Fruit fly (Drosophila melanogaster): ENCODE data around the gene Surf4.
A peak's percentile ranks its signal among the peaks of the same experiment; 100 is the strongest.

The Surf4 gene

DNA sequence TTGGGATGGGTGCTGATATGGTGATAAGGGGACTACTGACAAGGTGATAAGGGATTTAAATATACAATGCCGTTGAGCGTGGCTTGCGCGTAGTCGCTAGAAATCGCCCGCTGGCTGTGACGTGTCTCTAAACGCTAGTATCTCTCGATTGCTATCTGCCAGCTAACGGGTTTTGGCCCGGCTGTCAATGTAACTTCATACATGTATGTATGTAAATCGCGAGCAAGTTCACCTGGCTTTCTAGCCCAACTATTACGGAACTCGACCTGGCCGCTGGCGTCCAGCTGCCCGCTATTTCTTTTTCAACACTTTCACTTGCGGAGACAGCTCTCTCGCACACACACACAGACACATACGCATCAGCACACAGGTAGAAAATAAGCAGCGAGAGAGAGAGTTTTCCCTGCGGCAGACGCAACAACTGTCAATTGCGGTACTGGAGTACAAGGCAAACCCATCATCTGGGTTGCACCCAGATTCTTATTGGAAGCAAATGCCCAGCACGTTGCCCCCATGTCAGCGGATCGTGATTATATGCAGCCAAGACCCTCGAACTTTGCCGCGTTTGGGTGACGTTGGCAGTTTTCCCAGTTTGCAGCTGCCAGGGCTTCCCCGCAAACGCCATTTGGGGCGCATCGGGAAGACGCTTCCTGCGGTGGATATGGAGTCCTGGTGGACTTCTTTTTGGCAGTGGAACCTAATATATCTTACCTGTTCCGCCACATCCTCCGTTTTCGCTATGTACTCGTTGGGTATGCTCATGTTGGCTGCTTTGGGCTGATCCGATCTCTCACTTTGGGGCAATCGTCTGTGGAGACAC, 568 bp downstream of the Surf4 start (continued):
- TF ChIP-seq insv (GFP tag; optimal IDR thresholded peaks at IDR 0.05) (peak in 1 of 2 experiments; percentile 89), CG10431 (GFP tag; optimal IDR thresholded peaks at IDR 0.05) (peak; percentile 85), sim (GFP tag; IDR thresholded peaks at IDR 0.05) (0 out of 2 replicates have a peak, but pooled peaks have one; percentile 7), da (GFP tag; optimal IDR thresholded peaks at IDR 0.05) (no peak), sens (GFP tag) (peak; percentile 26), Med (GFP tag) (peak; percentile 3), Dip2 (GFP tag; IDR thresholded peaks at IDR 0.05) (no peak), ac (GFP tag; optimal IDR thresholded peaks at IDR 0.05) (peak; percentile 10), CG18764 (GFP tag; optimal IDR thresholded peaks at IDR 0.05) (no peak), sug (tag; optimal IDR thresholded peaks at IDR 0.05) (peak; percentile 22), Pdp1 (GFP tag; optimal IDR thresholded peaks at IDR 0.05) (peak in 1 of 2 experiments; percentile 52)

DNA sequence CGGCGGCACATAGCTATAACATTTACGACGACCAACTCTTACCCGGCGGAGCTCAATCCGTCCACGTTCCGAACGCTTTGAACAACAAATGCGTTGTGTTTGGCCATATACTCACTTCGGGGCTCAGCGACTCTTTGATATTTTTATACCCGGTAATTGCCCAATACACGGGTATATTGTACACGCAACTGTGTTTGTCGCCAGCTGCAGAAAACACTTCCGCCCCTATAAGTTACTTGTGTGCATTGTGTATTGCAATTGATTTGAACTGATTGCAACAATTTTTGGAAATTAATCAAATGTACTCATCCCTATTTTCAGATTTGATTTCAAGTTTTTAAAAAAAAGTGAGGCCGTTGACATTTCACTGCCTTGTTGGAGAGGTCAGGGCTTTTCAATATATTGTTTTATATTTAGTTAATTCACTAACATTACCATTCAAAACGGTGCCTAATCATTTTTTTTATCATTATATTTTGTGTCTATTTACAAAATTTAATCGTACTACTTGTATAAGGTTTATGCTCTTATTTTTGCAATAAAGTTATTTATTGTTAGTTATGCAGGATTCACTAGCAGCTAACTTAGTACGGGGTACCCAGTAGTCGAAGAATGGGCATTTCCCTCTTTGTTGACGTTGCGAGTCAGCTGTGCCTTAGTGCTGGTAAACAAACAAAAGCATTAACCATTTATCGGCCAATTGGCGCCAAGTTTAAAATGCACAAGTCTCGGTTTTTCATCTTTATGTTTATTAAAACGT, 2.9 kb downstream of the Surf4 start, which contains the start of gene Nagk:
Nagk (minus strand) TSS at position 331 of the 760 bp plus-strand sequence.
- TF ChIP-seq unpg (GFP tag; optimal IDR thresholded peaks at IDR 0.05): peak; percentile 11
- no peak for TF ChIP-seq jing (GFP tag; optimal IDR thresholded peaks at IDR 0.05)
- TF ChIP-seq sd (tag; optimal IDR thresholded peaks at IDR 0.05): no peak
- TF ChIP-seq phol (tag; optimal IDR thresholded peaks at IDR 0.05): peak; percentile 66
- TF ChIP-seq HHEX (GFP tag; optimal IDR thresholded peaks at IDR 0.05): peak; percentile 27
- TF ChIP-seq gem (tag; optimal IDR thresholded peaks at IDR 0.05): peak; percentile 73
- peak; percentile 55 for TF ChIP-seq lbe (GFP tag; optimal IDR thresholded peaks at IDR 0.05)
- TF ChIP-seq CG1832 (GFP tag; optimal IDR thresholded peaks at IDR 0.05): no peak
- TF ChIP-seq stc (GFP tag; IDR thresholded peaks at IDR 0.05): 0 out of 2 replicates have a peak, but pooled peaks have one; percentile 6
- TF ChIP-seq Mrtf (GFP tag; IDR thresholded peaks at IDR 0.05): peak; percentile 5; the same call in 1 of the 3 replicates
- TF ChIP-seq slp2 (GFP tag; optimal IDR thresholded peaks at IDR 0.05): peak; percentile 46
- TF ChIP-seq pum (GFP tag; optimal IDR thresholded peaks at IDR 0.05): peak; percentile 42
- TF ChIP-seq Gug (GFP tag; IDR thresholded peaks at IDR 0.05): peak; percentile 59; the same call in 2 of the 4 replicates
- peak; percentile 4 for TF ChIP-seq CG7786 (GFP tag; optimal IDR thresholded peaks at IDR 0.05)
- TF ChIP-seq PHDP (tag; optimal IDR thresholded peaks at IDR 0.05): peak; percentile 48
- TF ChIP-seq CG11398 (GFP tag; optimal IDR thresholded peaks at IDR 0.05): no peak
- peak; percentile 45 for TF ChIP-seq CG6854 (GFP tag; optimal IDR thresholded peaks at IDR 0.05)
- TF ChIP-seq MBD-R2 (GFP tag; IDR thresholded peaks at IDR 0.05): peak; percentile 44
- TF ChIP-seq CG17328 (GFP tag; IDR thresholded peaks at IDR 0.05): peak; percentile 56
- TF ChIP-seq chn (GFP tag; optimal IDR thresholded peaks at IDR 0.05): peak; percentile 43
- peak; percentile 49 for TF ChIP-seq Ssrp (tag; optimal IDR thresholded peaks at IDR 0.05)
- peak; percentile 36 for TF ChIP-seq CG18011 (GFP tag; optimal IDR thresholded peaks at IDR 0.05)
- TF ChIP-seq CG8281 (tag; optimal IDR thresholded peaks at IDR 0.05): peak; percentile 1
- no peak for TF ChIP-seq Hr39 (optimal IDR thresholded peaks at IDR 0.05)
- peak; percentile 66 for TF ChIP-seq CG12659 (GFP tag; optimal IDR thresholded peaks at IDR 0.05)
- TF ChIP-seq gsb (GFP tag; IDR thresholded peaks at IDR 0.05): no peak
- peak; percentile 82 for TF ChIP-seq CG18262 (tag; optimal IDR thresholded peaks at IDR 0.05)
- peak; percentile 28 for TF ChIP-seq Blimp-1 (GFP tag; optimal IDR thresholded peaks at IDR 0.05)
- peak; percentile 47 for TF ChIP-seq CG9817 (tag; optimal IDR thresholded peaks at IDR 0.05)
- no peak for TF ChIP-seq CG34224 (GFP tag; IDR thresholded peaks at IDR 0.05; ENCODE audit: partially characterized antibody)
- no peak for TF ChIP-seq CG15479 (GFP tag; optimal IDR thresholded peaks at IDR 0.05)
- peak; percentile 27 for TF ChIP-seq CG15514 (GFP tag; optimal IDR thresholded peaks at IDR 0.05)
- TF ChIP-seq row (GFP tag; IDR thresholded peaks at IDR 0.05): peak; percentile 86
- TF ChIP-seq CG4424 (GFP tag; optimal IDR thresholded peaks at IDR 0.05): peak; percentile 71
- TF ChIP-seq ftz-f1 (GFP tag; optimal IDR thresholded peaks at IDR 0.05): peak; percentile 34
